Fruit fly (Drosophila melanogaster): ENCODE results near the gene GatA.

Gene GatA

dm6 chr3R:19060173-19060572 lies 31.5 kb upstream of the GatA start (continued):
- TF ChIP-seq CG17361 (GFP tag; IDR thresholded peaks at IDR 0.05) (no peak), sim (GFP tag; IDR thresholded peaks at IDR 0.05) (no peak), hkb (optimal IDR thresholded peaks at IDR 0.05) (no peak), hkb (GFP tag; IDR thresholded peaks at IDR 0.05) (0 out of 2 replicates have a peak, but pooled peaks have one; percentile 6), CG12071 (GFP tag; optimal IDR thresholded peaks at IDR 0.05) (peak; percentile 11), CG3281 (GFP tag; optimal IDR thresholded peaks at IDR 0.05) (peak; percentile 2), Stat92E (GFP tag; optimal IDR thresholded peaks at IDR 0.05) (no peak), z (GFP tag; IDR thresholded peaks at IDR 0.05) (no peak), Hr51 (GFP tag; optimal IDR thresholded peaks at IDR 0.05) (no peak), scrt (GFP tag; optimal IDR thresholded peaks at IDR 0.05) (no peak), NC2α (GFP tag; optimal IDR thresholded peaks at IDR 0.05) (no peak), CG1792 (GFP tag; optimal IDR thresholded peaks at IDR 0.05) (no peak), Vsx1 (GFP tag; optimal IDR thresholded peaks at IDR 0.05) (no peak), bigmax (GFP tag; optimal IDR thresholded peaks at IDR 0.05) (no peak), her (GFP tag; optimal IDR thresholded peaks at IDR 0.05) (no peak), cwo (GFP tag; optimal IDR thresholded peaks at IDR 0.05) (no peak), Optix (GFP tag; IDR thresholded peaks at IDR 0.05) (no peak), knrl (GFP tag; IDR thresholded peaks at IDR 0.05; ENCODE audit: partially characterized antibody) (no peak), phol (tag; optimal IDR thresholded peaks at IDR 0.05) (no peak), Lpt (GFP tag; optimal IDR thresholded peaks at IDR 0.05) (no peak), lmd (GFP tag; IDR thresholded peaks at IDR 0.05) (no peak), chif (GFP tag; optimal IDR thresholded peaks at IDR 0.05) (no peak), stwl (tag; optimal IDR thresholded peaks at IDR 0.05) (no peak), CG17802 (tag; optimal IDR thresholded peaks at IDR 0.05) (no peak), CG18599 (GFP tag; optimal IDR thresholded peaks at IDR 0.05) (no peak), CG1233 (GFP tag; optimal IDR thresholded peaks at IDR 0.05) (peak; percentile 8), Myb (GFP tag; optimal IDR thresholded peaks at IDR 0.05) (no peak), Hsf (GFP tag; optimal IDR thresholded peaks at IDR 0.05) (no peak), crol (GFP tag; IDR thresholded peaks at IDR 0.05) (no peak; the same call in 1 of the 2 replicates), fu2 (GFP tag; optimal IDR thresholded peaks at IDR 0.05) (no peak), CG11560 (tag; IDR thresholded peaks at IDR 0.05) (no peak), CG2120 (GFP tag; optimal IDR thresholded peaks at IDR 0.05) (no peak), ttk (GFP tag; IDR thresholded peaks at IDR 0.05) (no peak), TFAM (GFP tag; optimal IDR thresholded peaks at IDR 0.05) (no peak), kay (GFP tag; optimal IDR thresholded peaks at IDR 0.05) (no peak), CG32532 (GFP tag; IDR thresholded peaks at IDR 0.05) (no peak), CG12769 (tag; optimal IDR thresholded peaks at IDR 0.05) (peak; percentile 32), CG1529 (GFP tag; optimal IDR thresholded peaks at IDR 0.05) (no peak), croc (GFP tag; conservative IDR thresholded peaks at IDR 0.05) (no peak), Mad (GFP tag; optimal IDR thresholded peaks at IDR 0.05) (no peak), sqz (GFP tag; optimal IDR thresholded peaks at IDR 0.05) (no peak), CG2712 (tag; optimal IDR thresholded peaks at IDR 0.05) (no peak), H2.0 (GFP tag; IDR thresholded peaks at IDR 0.05) (no peak), klu (GFP tag; IDR thresholded peaks at IDR 0.05) (no peak), E2f1 (GFP tag; IDR thresholded peaks at IDR 0.05) (no peak), Pdp1 (GFP tag; optimal IDR thresholded peaks at IDR 0.05) (peak in 1 of 2 experiments; percentile 78), mirr (GFP tag; optimal IDR thresholded peaks at IDR 0.05) (peak; percentile 43), Rx (GFP tag; IDR thresholded peaks at IDR 0.05) (no peak), nau (GFP tag; optimal IDR thresholded peaks at IDR 0.05) (peak; percentile 17), Bdp1 (GFP tag; optimal IDR thresholded peaks at IDR 0.05) (no peak), CG42726 (GFP tag; IDR thresholded peaks at IDR 0.05; ENCODE audit: partially characterized antibody) (no peak)
